Fruit fly (Drosophila melanogaster) whole organism, adult: ENCODE data around the gene CG12112.

Source experiments
- CG11617 ChIP-seq: fragments of 200-800 bp; sonication (Bioruptor generic); optimal IDR thresholded peaks from 2 replicates; lab custom pipeline; 2017; ENCODE audit warnings: mild to moderate bottlenecking, missing biosample characterization, missing genetic modification reagents, missing genetic modification characterization
- CG12768 ChIP-seq: fragments of 200-800 bp; sonication (Bioruptor generic); optimal IDR thresholded peaks from 2 replicates; lab custom pipeline; 2017; ENCODE audit warnings: missing biosample characterization, missing genetic modification characterization, mild to moderate bottlenecking, moderate library complexity, missing genetic modification reagents
- CG14711 ChIP-seq: fragments of 200-800 bp; sonication (Bioruptor generic); optimal IDR thresholded peaks from 2 replicates; lab custom pipeline; 2018; ENCODE audit warnings: missing biosample characterization, mild to moderate bottlenecking, missing genetic modification characterization, moderate library complexity
- CG1620 ChIP-seq: fragments of 200-800 bp; sonication (Bioruptor generic); optimal IDR thresholded peaks from 2 replicates; lab custom pipeline; 2016; ENCODE audit warnings: missing biosample characterization, missing genetic modification characterization
- CG33017 ChIP-seq: fragments of 200-800 bp; sonication (Bioruptor generic); optimal IDR thresholded peaks from 2 replicates; lab custom pipeline; 2018; ENCODE audit warnings: missing biosample characterization, mild to moderate bottlenecking, missing genetic modification characterization, moderate library complexity
- CG5204 ChIP-seq: fragments of 200-800 bp; sonication (Bioruptor generic); optimal IDR thresholded peaks from 2 replicates; lab custom pipeline; 2016; ENCODE audit warnings: missing biosample characterization, missing genetic modification characterization
- CG7045 ChIP-seq: fragments of 200-800 bp; sonication (Bioruptor generic); optimal IDR thresholded peaks from 2 replicates; lab custom pipeline; 2017; ENCODE audit warnings: missing biosample characterization, mild to moderate bottlenecking, missing genetic modification characterization
- CG7101 ChIP-seq: fragments of 200-800 bp; sonication (Bioruptor generic); optimal IDR thresholded peaks from 2 replicates; lab custom pipeline; 2018; ENCODE audit warnings: missing biosample characterization, mild to moderate bottlenecking, missing genetic modification characterization, moderate library complexity
- Clk ChIP-seq: fragments of 200-800 bp; sonication (Bioruptor generic); optimal IDR thresholded peaks from 2 replicates; lab custom pipeline; 2017; ENCODE audit warnings: missing biosample characterization, missing genetic modification characterization
- Crg-1 ChIP-seq: fragments of 200-800 bp; sonication (Bioruptor generic); optimal IDR thresholded peaks from 2 replicates; lab custom pipeline; 2016; ENCODE audit warnings: missing biosample characterization, missing genetic modification characterization
- Hr96 ChIP-seq: fragments of 200-800 bp; sonication (Bioruptor generic); optimal IDR thresholded peaks from 2 replicates; lab custom pipeline; 2016; ENCODE audit warnings: missing biosample characterization, missing genetic modification characterization
- Mnt ChIP-seq: fragments of 200-800 bp; sonication (Bioruptor generic); optimal IDR thresholded peaks from 2 replicates; lab custom pipeline; 2016; ENCODE audit warnings: missing biosample characterization, mild to moderate bottlenecking, missing genetic modification characterization
- bab1 ChIP-seq: fragments of 200-800 bp; sonication (Bioruptor generic); optimal IDR thresholded peaks from 3 replicates; lab custom pipeline; 2019; ENCODE audit warnings: missing biosample characterization, mild to moderate bottlenecking, missing genetic modification characterization, moderate library complexity
- cic ChIP-seq: fragments of 200-800 bp; sonication (Bioruptor generic); optimal IDR thresholded peaks from 2 replicates; lab custom pipeline; 2017; ENCODE audit warnings: missing biosample characterization, mild to moderate bottlenecking, missing genetic modification characterization, moderate library complexity
- cnc ChIP-seq, 2 experiments: fragments of >200 bp; optimal IDR thresholded peaks; 2 replicates each; lab custom pipeline; 2017
- kay ChIP-seq: fragments of 200-800 bp; sonication (Bioruptor generic); peaks from one replicate; lab custom pipeline; 2016; ENCODE audit warnings: missing biosample characterization, missing genetic modification characterization, borderline replicate concordance
- ovo ChIP-seq: fragments of 200-800 bp; sonication (Bioruptor generic); optimal IDR thresholded peaks from 2 replicates; lab custom pipeline; 2016; ENCODE audit warnings: missing biosample characterization, missing genetic modification characterization
- pad ChIP-seq: fragments of 200-800 bp; sonication (Bioruptor generic); optimal IDR thresholded peaks from 3 replicates; lab custom pipeline; 2017; ENCODE audit warnings: missing biosample characterization, missing genetic modification characterization, mild to moderate bottlenecking, moderate library complexity, missing genetic modification reagents
- tj ChIP-seq: fragments of 200-800 bp; sonication (Bioruptor generic); optimal IDR thresholded peaks from 3 replicates; lab custom pipeline; 2017; ENCODE audit warnings: missing biosample characterization, mild to moderate bottlenecking, missing genetic modification characterization, moderate library complexity
- toe ChIP-seq: fragments of 200-800 bp; sonication (Bioruptor generic); optimal IDR thresholded peaks from 2 replicates; lab custom pipeline; 2016; ENCODE audit warnings: missing biosample characterization, missing genetic modification characterization

CG12112 gene

dm6 chrX:8554303-8554702 is 5.7 kb downstream of the CG12112 start:
- no peak for TF ChIP-seq CG12768
- no peak for TF ChIP-seq ovo (GFP tag; lab: Kevin White, UChicago)
- TF ChIP-seq CG5204 (GFP tag; lab: Kevin White, UChicago), result no peak
- no peak for TF ChIP-seq Clk (GFP tag; lab: Kevin White, UChicago)
- no peak for TF ChIP-seq bab1 (GFP tag; lab: Kevin White, UChicago)
- TF ChIP-seq CG33017, result no peak
- TF ChIP-seq toe (GFP tag; lab: Kevin White, UChicago), result no peak
- TF ChIP-seq tj (GFP tag; lab: Kevin White, UChicago), result no peak
- no peak for TF ChIP-seq CG14711 (tag; lab: Kevin White, UChicago)
- TF ChIP-seq cnc (optimal IDR thresholded peaks at IDR 0.05; lab: Kevin White, UChicago), result no peak
- no peak for TF ChIP-seq Crg-1
- no peak for TF ChIP-seq CG1620 (GFP tag; lab: Kevin White, UChicago)
- TF ChIP-seq CG7101 (tag; lab: Kevin White, UChicago), result no peak

dm6 chrX:8542728-8543127 is 17.3 kb downstream of the CG12112 start:
- TF ChIP-seq tj (GFP tag; lab: Kevin White, UChicago) (no peak), CG1620 (GFP tag; lab: Kevin White, UChicago) (no peak), cic (GFP tag; lab: Kevin White, UChicago) (no peak), CG14711 (tag; lab: Kevin White, UChicago) (no peak)

dm6 chrX:8541985-8542384 is 18.0 kb downstream of the CG12112 start:
- TF ChIP-seq cic (GFP tag; lab: Kevin White, UChicago) (no peak), pad (GFP tag; lab: Kevin White, UChicago) (no peak), cnc (optimal IDR thresholded peaks at IDR 0.05; lab: Kevin White, UChicago) (no peak), CG33017 (no peak), CG12768 (no peak), CG11617 (no peak)

- TF ChIP-seq Crg-1, result no peak
- no peak for TF ChIP-seq kay (GFP tag; lab: Kevin White, UChicago)
- no peak for TF ChIP-seq Hr96 (GFP tag; lab: Kevin White, UChicago)
- TF ChIP-seq CG11617, result no peak
- TF ChIP-seq tj (GFP tag; lab: Kevin White, UChicago), result no peak
- TF ChIP-seq CG1620 (GFP tag; lab: Kevin White, UChicago), result no peak
- TF ChIP-seq pad (GFP tag; lab: Kevin White, UChicago), result no peak
- TF ChIP-seq Mnt, result no peak
- no peak for TF ChIP-seq ovo (GFP tag; lab: Kevin White, UChicago)
- no peak for TF ChIP-seq CG12768
- no peak for TF ChIP-seq CG7045 (GFP tag; lab: Kevin White, UChicago)
Measured at dm6 chrX:8538993-8539392, 21.0 kb downstream of the CG12112 start.

dm6 chrX:8538182-8538581 is 21.8 kb downstream of the CG12112 start:
- TF ChIP-seq CG1620 (GFP tag; lab: Kevin White, UChicago) (no peak), tj (GFP tag; lab: Kevin White, UChicago) (no peak), cic (GFP tag; lab: Kevin White, UChicago) (no peak), CG5204 (GFP tag; lab: Kevin White, UChicago) (no peak), CG12768 (no peak), pad (GFP tag; lab: Kevin White, UChicago) (no peak), ovo (GFP tag; lab: Kevin White, UChicago) (no peak), bab1 (GFP tag; lab: Kevin White, UChicago) (no peak), CG7045 (GFP tag; lab: Kevin White, UChicago) (no peak)

- TF ChIP-seq Hr96 (GFP tag; lab: Kevin White, UChicago), result no peak
- no peak for TF ChIP-seq CG7045 (GFP tag; lab: Kevin White, UChicago)
- TF ChIP-seq tj (GFP tag; lab: Kevin White, UChicago), result no peak
- TF ChIP-seq Clk (GFP tag; lab: Kevin White, UChicago), result no peak
- no peak for TF ChIP-seq Mnt
- TF ChIP-seq kay (GFP tag; lab: Kevin White, UChicago), result no peak
- TF ChIP-seq CG12768, result no peak
- TF ChIP-seq pad (GFP tag; lab: Kevin White, UChicago), result no peak
Measured at dm6 chrX:8536649-8537048, 23.3 kb downstream of the CG12112 start.

- TF ChIP-seq CG1620 (GFP tag; lab: Kevin White, UChicago), result no peak
- TF ChIP-seq CG7101 (tag; lab: Kevin White, UChicago), result no peak
- TF ChIP-seq kay (GFP tag; lab: Kevin White, UChicago), result peak; percentile 62
- no peak for TF ChIP-seq ovo (GFP tag; lab: Kevin White, UChicago)
- no peak for TF ChIP-seq CG11617
- TF ChIP-seq Hr96 (GFP tag; lab: Kevin White, UChicago), result no peak
Measured at dm6 chrX:8534734-8535133, 25.3 kb downstream of the CG12112 start.

- no peak for TF ChIP-seq CG33017
- TF ChIP-seq tj (GFP tag; lab: Kevin White, UChicago), result no peak
- no peak for TF ChIP-seq ovo (GFP tag; lab: Kevin White, UChicago)
- TF ChIP-seq CG5204 (GFP tag; lab: Kevin White, UChicago), result no peak
- TF ChIP-seq CG1620 (GFP tag; lab: Kevin White, UChicago), result no peak
- TF ChIP-seq CG12768, result no peak
Measured at dm6 chrX:8534321-8534661, 25.7 kb downstream of the CG12112 start.
